Worm (Caenorhabditis elegans) whole organism, L4/young adult: ENCODE results near the gene T25C12.3.

ENCODE experiments used
- dao-5 ChIP-seq: sonication (generic microtip); optimal IDR thresholded peaks from 2 replicates; lab custom pipeline; 2016; ENCODE audit warnings: missing genotype, missing genetic modification characterization, moderate library complexity, missing compliant biosample characterization
- him-1 ChIP-seq: sonication (generic microtip); optimal IDR thresholded peaks from 2 replicates; lab custom pipeline; 2016; ENCODE audit warnings: missing genotype, missing genetic modification reagents, missing genetic modification characterization, missing compliant biosample characterization

- TF ChIP-seq dao-5 (tag; lab: Kevin White, UChicago) (no peak), him-1 (tag; lab: Kevin White, UChicago) (no peak)
These were observed 18.0 kb downstream of the T25C12.3 start for ce11 chrX:11481825-11482093.
